Fruit fly (Drosophila melanogaster) whole organism, pupa: ENCODE results near the gene st.

ENCODE experiments used
- CG12605 ChIP-seq: fragments of 200-800 bp; sonication (Bioruptor generic); IDR thresholded peaks from 2 replicates; pipeline ENCODE4 v1.3.6; 2022; ENCODE audit warnings: missing biosample characterization, missing genetic modification characterization
- CG13204 ChIP-seq: fragments of 200-800 bp; sonication (Bioruptor generic); optimal IDR thresholded peaks from 2 replicates; lab custom pipeline; 2018; ENCODE audit warnings: missing biosample characterization, mild to moderate bottlenecking, missing genetic modification characterization, moderate library complexity
- CG14655 ChIP-seq: fragments of 200-800 bp; sonication (Bioruptor generic); optimal IDR thresholded peaks from 3 replicates; lab custom pipeline; 2017; ENCODE audit warnings: mild to moderate bottlenecking, missing biosample characterization, missing genetic modification reagents, missing genetic modification characterization
- CG15710 ChIP-seq: fragments of 200-800 bp; sonication (Bioruptor generic); optimal IDR thresholded peaks from 2 replicates; lab custom pipeline; 2018; ENCODE audit warnings: missing biosample characterization, mild to moderate bottlenecking, missing genetic modification characterization, moderate library complexity
- CG34367 ChIP-seq: fragments of 200-800 bp; sonication (Bioruptor generic); optimal IDR thresholded peaks from 2 replicates; lab custom pipeline; 2018; ENCODE audit warnings: missing biosample characterization, mild to moderate bottlenecking, missing genetic modification characterization
- CG9948 ChIP-seq: fragments of 200-800 bp; sonication (Bioruptor generic); optimal IDR thresholded peaks from 2 replicates; lab custom pipeline; 2018; ENCODE audit warnings: missing biosample characterization, mild to moderate bottlenecking, missing genetic modification characterization, moderate library complexity
- EcR ChIP-seq: fragments of 200-800 bp; sonication (Bioruptor generic); optimal IDR thresholded peaks from 3 replicates; lab custom pipeline; 2019; ENCODE audit warnings: missing biosample characterization, missing genetic modification characterization, mild to moderate bottlenecking, moderate library complexity, missing genetic modification reagents
- Ets98B ChIP-seq: fragments of 200-800 bp; sonication (Bioruptor generic); IDR thresholded peaks from 2 replicates; pipeline ENCODE4 v1.3.6; 2022; ENCODE audit warnings: missing biosample characterization, missing genetic modification characterization
- Pif1B ChIP-seq: fragments of 200-800 bp; sonication (Bioruptor generic); optimal IDR thresholded peaks from 3 replicates; lab custom pipeline; 2016; ENCODE audit warnings: missing biosample characterization, missing genetic modification characterization
- Snoo ChIP-seq: fragments of 200-800 bp; sonication (Bioruptor generic); optimal IDR thresholded peaks from 3 replicates; lab custom pipeline; 2017; ENCODE audit warnings: missing biosample characterization, mild to moderate bottlenecking, missing genetic modification characterization, inconsistent platforms
- fd96Ca ChIP-seq: fragments of 200-800 bp; sonication (Bioruptor generic); IDR thresholded peaks from 3 replicates; pipeline ENCODE4 v1.3.6; 2022; ENCODE audit warnings: missing biosample characterization, missing genetic modification characterization
- gl ChIP-seq: fragments of 200-800 bp; sonication (Bioruptor generic); optimal IDR thresholded peaks from 2 replicates; lab custom pipeline; 2018; ENCODE audit warnings: missing biosample characterization, mild to moderate bottlenecking, missing genetic modification characterization
- rn ChIP-seq: fragments of 200-800 bp; sonication (Bioruptor generic); IDR thresholded peaks from 2 replicates; pipeline ENCODE4 v1.3.6; 2022; ENCODE audit warnings: missing biosample characterization, missing genetic modification characterization

DNA sequence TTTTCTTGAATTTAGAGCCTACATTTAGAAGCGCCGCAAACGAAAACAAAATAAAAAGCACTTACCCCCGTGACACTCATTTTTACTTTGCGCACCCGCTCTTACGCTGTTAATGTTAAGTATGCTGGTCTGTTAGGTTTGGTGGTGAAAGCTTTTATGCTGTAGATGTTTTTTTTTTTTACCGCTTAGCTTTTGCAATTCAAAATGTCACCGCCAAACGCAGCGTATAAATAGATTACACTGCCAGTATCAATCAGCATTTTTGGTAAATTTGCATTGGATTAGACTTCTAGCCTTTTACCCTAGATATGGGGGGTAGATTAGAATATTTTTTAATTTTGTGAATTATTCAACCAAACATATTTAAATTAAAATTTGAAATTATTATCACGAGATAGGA lies 2.2 kb upstream of the st start:
- TF ChIP-seq Pif1B (no peak), CG34367 (no peak), CG15710 (tag; lab: Kevin White, UChicago) (no peak), rn (no peak), CG13204 (GFP tag; lab: Kevin White, UChicago) (no peak), gl (tag; lab: Kevin White, UChicago) (no peak), CG14655 (GFP tag; lab: Kevin White, UChicago) (no peak), CG12605 (GFP tag; lab: Robert Waterston, UW) (no peak), EcR (GFP tag; lab: Kevin White, UChicago) (no peak), CG9948 (tag; lab: Kevin White, UChicago) (no peak), fd96Ca (no peak), Snoo (tag; lab: Kevin White, UChicago) (no peak), Ets98B (GFP tag; lab: Robert Waterston, UW) (no peak)
